Worm (Caenorhabditis elegans): Measurements from ENCODE around the gene inpp-5K.

The inpp-5K gene

ce11 chrIII:8163283-8163682 lies 2.1 kb upstream of the inpp-5K start, which contains the start of gene bath-42:
Gene bath-42, minus strand, starts transcription at chrIII:8163383.
- no peak for TF ChIP-seq unc-62 (GFP tag; optimal IDR thresholded peaks at IDR 0.05)

ce11 chrIII:8158140-8158786 lies 2.9 kb downstream of the inpp-5K start, which contains the start of gene atg-13:
Gene atg-13, minus strand, starts transcription at chrIII:8158190.
- no peak for TF ChIP-seq unc-62 (GFP tag; optimal IDR thresholded peaks at IDR 0.05)

- no peak for TF ChIP-seq unc-62 (GFP tag; optimal IDR thresholded peaks at IDR 0.05)
Observed at ce11 chrIII:8155166-8155565, 6.0 kb downstream of the inpp-5K start, which contains the start of gene D2007.1. Gene D2007.1, plus strand, starts transcription at chrIII:8155466.

- no peak for TF ChIP-seq unc-62 (GFP tag; optimal IDR thresholded peaks at IDR 0.05)
Observed at ce11 chrIII:8154423-8154822, 6.7 kb downstream of the inpp-5K start.

- TF ChIP-seq unc-62 (GFP tag; optimal IDR thresholded peaks at IDR 0.05): no peak
Observed at ce11 chrIII:8148751-8149150, 12.4 kb downstream of the inpp-5K start, which contains the start of gene D2007.2. Gene D2007.2, plus strand, starts transcription at chrIII:8148963.

ce11 chrIII:8145971-8146370 lies 15.2 kb downstream of the inpp-5K start:
- TF ChIP-seq unc-62 (GFP tag; optimal IDR thresholded peaks at IDR 0.05): no peak

- TF ChIP-seq unc-62 (GFP tag; optimal IDR thresholded peaks at IDR 0.05): no peak
Observed at ce11 chrIII:8144574-8145065, 16.5 kb downstream of the inpp-5K start, which contains the start of the genes C14B9.8 and mrpl-18. Gene C14B9.8, minus strand, starts transcription at chrIII:8144629. Gene mrpl-18, plus strand, starts transcription at chrIII:8145015.

ce11 chrIII:8142217-8142616 lies 18.9 kb downstream of the inpp-5K start:
- no peak for TF ChIP-seq unc-62 (GFP tag; optimal IDR thresholded peaks at IDR 0.05)

- TF ChIP-seq unc-62 (GFP tag; optimal IDR thresholded peaks at IDR 0.05): no peak
Observed at ce11 chrIII:8137777-8138176, 23.4 kb downstream of the inpp-5K start, which contains the start of gene hsp-12.2. Gene hsp-12.2, plus strand, starts transcription at chrIII:8138077.

- TF ChIP-seq unc-62 (GFP tag; optimal IDR thresholded peaks at IDR 0.05): no peak
Observed at ce11 chrIII:8136517-8137099, 24.5 kb downstream of the inpp-5K start.

ce11 chrIII:8133346-8133745 lies 27.8 kb downstream of the inpp-5K start, which contains the start of gene C14B9.2:
Gene C14B9.2, plus strand, starts transcription at chrIII:8133665.
- TF ChIP-seq unc-62 (GFP tag; optimal IDR thresholded peaks at IDR 0.05): no peak

ce11 chrIII:8132496-8132895 lies 28.6 kb downstream of the inpp-5K start:
- TF ChIP-seq unc-62 (GFP tag; optimal IDR thresholded peaks at IDR 0.05): no peak

- no peak for TF ChIP-seq unc-62 (GFP tag; optimal IDR thresholded peaks at IDR 0.05)
Observed at ce11 chrIII:8130177-8130902, 30.8 kb downstream of the inpp-5K start, which contains the start of the genes rpl-21 and C14B9.10. Gene rpl-21, minus strand, starts transcription at chrIII:8130227. Gene C14B9.10, plus strand, starts transcription at chrIII:8130852.

- no peak for TF ChIP-seq unc-62 (GFP tag; optimal IDR thresholded peaks at IDR 0.05)
Observed at ce11 chrIII:8129195-8129594, 31.9 kb downstream of the inpp-5K start.

ce11 chrIII:8126978-8127377 lies 34.2 kb downstream of the inpp-5K start:
- no peak for TF ChIP-seq unc-62 (GFP tag; optimal IDR thresholded peaks at IDR 0.05)

ce11 chrIII:8125234-8125633 lies 35.9 kb downstream of the inpp-5K start:
- no peak for TF ChIP-seq unc-62 (GFP tag; optimal IDR thresholded peaks at IDR 0.05)

Data from whole organism, dauer.